Fruit fly (Drosophila melanogaster): Measurements from ENCODE around the gene CG7191.

dm6 chr2L:7807563-7807962, 40.1 kb downstream of the CG7191 start:
- TF ChIP-seq CG8478 (optimal IDR thresholded peaks at IDR 0.05) (no peak), CTCF (optimal IDR thresholded peaks at IDR 0.05) (no peak)

Measured in S2 (cell line).